Worm (Caenorhabditis elegans) whole organism, dauer: ENCODE results near the gene usp-39.
"Not testable (repeated sequence)": the region's sequence is repeated elsewhere in the genome, so short reads cannot be mapped to it uniquely, and the experiment has no call there.

ENCODE experiments used
- unc-62 ChIP-seq: sonication (generic microtip); optimal IDR thresholded peaks from 2 replicates; lab custom pipeline; 2017; ENCODE audit warnings: missing biosample characterization, missing genetic modification reagents, missing genetic modification characterization

Gene usp-39

ce11 chrII:2564899-2565298 lies at the start of gene usp-39:
Gene usp-39 (plus strand): TSS chrII:2565275.
- TF ChIP-seq unc-62 (GFP tag; lab: Kevin White, UChicago): no peak

ce11 chrII:2518487-2518886 lies 46.6 kb upstream of the usp-39 start:
- no peak for TF ChIP-seq unc-62 (GFP tag; lab: Kevin White, UChicago)

- no peak for TF ChIP-seq unc-62 (GFP tag; lab: Kevin White, UChicago)
Observed at ce11 chrII:2521960-2522359, 43.1 kb upstream of the usp-39 start, which contains the start of gene bath-13. Gene bath-13 (minus strand): TSS chrII:2522060.

ce11 chrII:2525652-2526051 lies 39.4 kb upstream of the usp-39 start:
- TF ChIP-seq unc-62 (GFP tag; lab: Kevin White, UChicago): no peak

- TF ChIP-seq unc-62 (GFP tag; lab: Kevin White, UChicago): no peak
Observed at ce11 chrII:2526887-2527286, 38.2 kb upstream of the usp-39 start.

ce11 chrII:2530496-2530895 lies 34.6 kb upstream of the usp-39 start, which contains the start of gene K02F6.6:
Gene K02F6.6 (plus strand): TSS chrII:2530796.
- no peak for TF ChIP-seq unc-62 (GFP tag; lab: Kevin White, UChicago)

- TF ChIP-seq unc-62 (GFP tag; lab: Kevin White, UChicago): not testable (repeated sequence)
Observed at ce11 chrII:2534459-2534858, 30.6 kb upstream of the usp-39 start, which contains the start of gene K02F6.5. Gene K02F6.5 (plus strand): TSS chrII:2534759.

- not testable (repeated sequence) for TF ChIP-seq unc-62 (GFP tag; lab: Kevin White, UChicago)
Observed at ce11 chrII:2534952-2535351, 30.1 kb upstream of the usp-39 start, which contains the start of gene K02F6.8. Gene K02F6.8 (minus strand): TSS chrII:2535052.

- no peak for TF ChIP-seq unc-62 (GFP tag; lab: Kevin White, UChicago)
Observed at ce11 chrII:2537754-2538153, 27.3 kb upstream of the usp-39 start, which contains the start of gene K02F6.7. Gene K02F6.7 (minus strand): TSS chrII:2537854.

ce11 chrII:2538194-2538593 lies 26.9 kb upstream of the usp-39 start, which contains the start of gene K02F6.4:
Gene K02F6.4 (plus strand): TSS chrII:2538494.
- TF ChIP-seq unc-62 (GFP tag; lab: Kevin White, UChicago): no peak

ce11 chrII:2545925-2546324 lies 19.1 kb upstream of the usp-39 start, which contains the start of gene K02F6.3:
Gene K02F6.3 (plus strand): TSS chrII:2546225.
- no peak for TF ChIP-seq unc-62 (GFP tag; lab: Kevin White, UChicago)

ce11 chrII:2553030-2553429 lies 12.0 kb upstream of the usp-39 start:
- no peak for TF ChIP-seq unc-62 (GFP tag; lab: Kevin White, UChicago)

- not testable (repeated sequence) for TF ChIP-seq unc-62 (GFP tag; lab: Kevin White, UChicago)
Observed at ce11 chrII:2553662-2554061, 11.4 kb upstream of the usp-39 start, which contains the start of gene K02F6.1. Gene K02F6.1 (plus strand): TSS chrII:2553962.

ce11 chrII:2563973-2564372 lies 1.1 kb upstream of the usp-39 start, which contains the start of gene nep-18:
Gene nep-18 (minus strand): TSS chrII:2564073.
- TF ChIP-seq unc-62 (GFP tag; lab: Kevin White, UChicago): no peak

ce11 chrII:2578216-2578615 lies 13.1 kb downstream of the usp-39 start:
- TF ChIP-seq unc-62 (GFP tag; lab: Kevin White, UChicago): no peak

ce11 chrII:2583044-2583443 lies 18.0 kb downstream of the usp-39 start, which contains the start of gene sri-74:
Gene sri-74 (minus strand): TSS chrII:2583144.
- no peak for TF ChIP-seq unc-62 (GFP tag; lab: Kevin White, UChicago)

ce11 chrII:2585493-2585892 lies 20.4 kb downstream of the usp-39 start, which contains the start of gene sri-36:
Gene sri-36 (minus strand): TSS chrII:2585593.
- TF ChIP-seq unc-62 (GFP tag; lab: Kevin White, UChicago): no peak
